Worm (Caenorhabditis elegans) whole organism, L2 larva: Measurements from ENCODE around the gene srt-12.
"Not testable (repeated sequence)": the region's sequence is repeated elsewhere in the genome, so short reads cannot be mapped to it uniquely, and the experiment has no call there.

Experiments used
- C34F6.9 ChIP-seq: fragments of 150-350 bp; optimal IDR thresholded peaks from 2 replicates; lab custom pipeline; 2014; ENCODE audit warnings: missing biosample characterization, missing genetic modification characterization
- F13H6.1 ChIP-seq: sonication (generic microtip); optimal IDR thresholded peaks from 2 replicates; lab custom pipeline; 2016; ENCODE audit warnings: missing genetic modification characterization, missing compliant biosample characterization
- R02D3.7 ChIP-seq: fragments of 150-350 bp; optimal IDR thresholded peaks from 2 replicates; lab custom pipeline; 2014; ENCODE audit warnings: missing biosample characterization, missing genetic modification characterization
- ceh-16 ChIP-seq: fragments of 150-350 bp; optimal IDR thresholded peaks from 2 replicates; lab custom pipeline; 2014; ENCODE audit warnings: missing biosample characterization, missing genetic modification characterization
- crh-2 ChIP-seq: sonication (generic microtip); optimal IDR thresholded peaks from 2 replicates; lab custom pipeline; 2017; ENCODE audit warnings: missing biosample characterization, missing genetic modification characterization
- dmd-4 ChIP-seq: sonication (generic microtip); optimal IDR thresholded peaks from 2 replicates; lab custom pipeline; 2017; ENCODE audit warnings: missing biosample characterization, missing genetic modification characterization
- egl-27 ChIP-seq: sonication (generic microtip); optimal IDR thresholded peaks from 3 replicates; lab custom pipeline; 2017; ENCODE audit warnings: missing biosample characterization, missing genetic modification reagents, missing genetic modification characterization
- elt-1 ChIP-seq: fragments of 150-350 bp; optimal IDR thresholded peaks from 2 replicates; lab custom pipeline; 2014; ENCODE audit warnings: missing biosample characterization, missing genetic modification characterization
- elt-3 ChIP-seq: sonication (generic microtip); optimal IDR thresholded peaks from 2 replicates; lab custom pipeline; 2017; ENCODE audit warnings: missing biosample characterization, missing genetic modification characterization
- lsy-2 ChIP-seq, 2 experiments: fragments of 150-350 bp in 1 of 2; sonication (generic microtip) in 1 of 2; optimal IDR thresholded peaks; 2 replicates each; lab custom pipeline; 2014 to 2017; ENCODE audit warnings: missing biosample characterization in 2 of 2, missing genetic modification characterization in 2 of 2
- mab-5 ChIP-seq: fragments of 150-350 bp; optimal IDR thresholded peaks from 2 replicates; lab custom pipeline; 2014; ENCODE audit warnings: missing biosample characterization, missing genetic modification characterization
- mbf-1 ChIP-seq: sonication (generic microtip); optimal IDR thresholded peaks from 2 replicates; lab custom pipeline; 2017; ENCODE audit warnings: missing biosample characterization, missing genetic modification characterization
- mdl-1 ChIP-seq, 2 experiments: fragments of 150-350 bp in 1 of 2; sonication (generic microtip) in 1 of 2; optimal IDR thresholded peaks; 2 replicates each; lab custom pipeline; 2017; ENCODE audit warnings: missing biosample characterization in 2 of 2, missing genetic modification characterization in 2 of 2
- nhr-10 ChIP-seq: sonication (generic microtip); optimal IDR thresholded peaks from 2 replicates; lab custom pipeline; 2017; ENCODE audit warnings: missing biosample characterization, missing genetic modification characterization
- nhr-11 ChIP-seq: fragments of 150-350 bp; optimal IDR thresholded peaks from 2 replicates; lab custom pipeline; 2014; ENCODE audit warnings: missing biosample characterization, missing genetic modification characterization
- nhr-12 ChIP-seq: fragments of 150-350 bp; optimal IDR thresholded peaks from 2 replicates; lab custom pipeline; 2014; ENCODE audit warnings: missing biosample characterization, missing genetic modification characterization
- nhr-129 ChIP-seq: fragments of 150-350 bp; optimal IDR thresholded peaks from 2 replicates; lab custom pipeline; 2014; ENCODE audit warnings: missing biosample characterization, missing genetic modification characterization
- nhr-23 ChIP-seq: fragments of 150-350 bp; optimal IDR thresholded peaks from 2 replicates; lab custom pipeline; 2014; ENCODE audit warnings: missing biosample characterization, missing genetic modification reagents, missing genetic modification characterization
- nhr-237 ChIP-seq: fragments of 150-350 bp; optimal IDR thresholded peaks from 2 replicates; lab custom pipeline; 2014; ENCODE audit warnings: missing biosample characterization, missing genetic modification characterization
- nhr-6 ChIP-seq: fragments of 150-350 bp; optimal IDR thresholded peaks from 2 replicates; lab custom pipeline; 2014; ENCODE audit warnings: missing biosample characterization, missing genetic modification characterization
- skn-1 ChIP-seq: sonication (generic microtip); optimal IDR thresholded peaks from 2 replicates; lab custom pipeline; 2017; ENCODE audit warnings: missing biosample characterization, missing genetic modification characterization
- sma-3 ChIP-seq: sonication (generic microtip); optimal IDR thresholded peaks from 2 replicates; lab custom pipeline; 2016; ENCODE audit warnings: missing genetic modification reagents, missing genetic modification characterization, missing compliant biosample characterization
- sma-9 ChIP-seq, 2 experiments: fragments of 150-350 bp in 1 of 2; sonication (generic microtip) in 1 of 2; optimal IDR thresholded peaks; 2 replicates each; lab custom pipeline; 2014 to 2016; ENCODE audit warnings: missing genetic modification characterization in 2 of 2, mild to moderate bottlenecking in 1 of 2, missing biosample characterization in 1 of 2, missing compliant biosample characterization in 1 of 2, missing genetic modification reagents in 1 of 2, moderate library complexity in 1 of 2
- snpc-4 ChIP-seq: fragments of 150-350 bp; optimal IDR thresholded peaks from 2 replicates; lab custom pipeline; 2014; ENCODE audit warnings: missing biosample characterization, missing genetic modification characterization
- unc-55 ChIP-seq: fragments of 150-350 bp; sonication (generic microtip); optimal IDR thresholded peaks from 3 replicates; lab custom pipeline; 2014; ENCODE audit warnings: missing biosample characterization, missing genetic modification reagents, missing genetic modification characterization
- unc-62 ChIP-seq: fragments of 150-350 bp; optimal IDR thresholded peaks from 2 replicates; lab custom pipeline; 2014; ENCODE audit warnings: missing biosample characterization, missing genetic modification reagents, missing genetic modification characterization

The srt-12 gene

DNA sequence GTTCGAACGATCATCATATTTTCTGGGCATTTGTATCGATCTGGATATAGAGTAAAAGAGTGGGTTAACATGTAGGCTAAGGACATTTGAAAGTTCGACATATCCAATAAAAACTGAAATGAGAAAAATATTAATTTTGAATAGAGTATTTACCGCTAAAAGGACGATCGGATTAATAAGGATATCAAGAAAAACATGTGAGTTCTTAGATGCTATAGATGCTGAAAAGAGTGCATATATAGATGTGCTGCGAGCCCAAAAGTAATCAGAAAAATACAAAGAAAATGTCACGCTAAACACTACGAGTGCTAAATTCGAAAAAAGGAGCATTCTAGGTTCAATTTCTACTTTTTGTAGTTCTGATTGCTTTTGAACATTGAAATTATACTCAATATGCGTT, at the start of gene srt-12:
srt-12 (minus strand) TSS at position 101 of the 400 bp plus-strand sequence.
- TF ChIP-seq sma-3 (GFP tag; lab: Kevin White, UChicago): no peak
- TF ChIP-seq, all 48 proteins: peak for 0

DNA sequence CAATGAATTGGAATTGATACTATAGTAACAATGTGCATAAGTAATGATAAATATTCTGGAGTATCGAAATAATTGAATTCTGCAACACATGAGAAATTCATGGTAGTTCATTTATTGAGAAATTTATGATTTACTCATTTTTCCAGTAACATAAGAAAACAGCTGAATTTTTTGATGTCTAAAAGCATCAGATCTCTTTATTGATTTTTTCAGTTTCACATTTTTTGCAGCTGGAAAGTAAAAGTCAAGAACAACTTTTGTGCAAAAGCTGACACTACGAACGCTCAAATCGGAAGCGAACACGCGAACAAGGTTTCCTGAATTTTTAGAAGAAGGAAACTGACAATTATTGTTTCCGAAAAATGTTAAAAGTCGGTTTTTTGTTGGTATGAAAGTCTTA, 47.8 kb upstream of the srt-12 start, which contains the start of gene srh-193:
srh-193 (minus strand) TSS at position 101 of the 400 bp plus-strand sequence.
- TF ChIP-seq mdl-1 (tag; optimal IDR thresholded peaks at IDR 0.05; lab: Kevin White, UChicago); lsy-2 (tag; optimal IDR thresholded peaks at IDR 0.05; lab: Kevin White, UChicago); nhr-23 (tag; lab: Kevin White, UChicago): not testable (repeated sequence)
- TF ChIP-seq, all 48 proteins: peak for 0; not testable (repeated sequence) for 48

DNA sequence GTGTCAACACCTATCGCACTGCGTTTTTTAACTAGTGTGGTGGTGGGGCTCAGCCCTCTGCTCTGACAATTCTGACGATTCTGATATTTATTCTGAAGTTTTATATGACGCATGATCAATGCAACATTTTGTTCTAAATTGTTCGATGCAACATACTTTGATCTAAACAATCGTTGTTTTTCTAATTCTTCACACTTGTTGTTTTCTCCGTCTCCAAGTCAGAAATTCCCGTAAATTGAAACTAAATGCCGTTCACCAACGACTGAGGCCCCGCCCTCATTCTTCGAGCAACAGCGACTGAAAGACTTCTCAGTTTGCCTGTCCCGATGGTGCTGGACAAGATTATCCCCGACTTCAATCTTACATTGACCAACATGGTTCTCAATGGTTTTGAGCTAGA, 42.4 kb upstream of the srt-12 start, which contains the start of gene srt-19:
srt-19 (plus strand) TSS at position 301 of the 400 bp plus-strand sequence.
- not testable (repeated sequence) for TF ChIP-seq dmd-4; nhr-6 (tag; lab: Kevin White, UChicago); snpc-4 (tag; lab: Kevin White, UChicago)

DNA sequence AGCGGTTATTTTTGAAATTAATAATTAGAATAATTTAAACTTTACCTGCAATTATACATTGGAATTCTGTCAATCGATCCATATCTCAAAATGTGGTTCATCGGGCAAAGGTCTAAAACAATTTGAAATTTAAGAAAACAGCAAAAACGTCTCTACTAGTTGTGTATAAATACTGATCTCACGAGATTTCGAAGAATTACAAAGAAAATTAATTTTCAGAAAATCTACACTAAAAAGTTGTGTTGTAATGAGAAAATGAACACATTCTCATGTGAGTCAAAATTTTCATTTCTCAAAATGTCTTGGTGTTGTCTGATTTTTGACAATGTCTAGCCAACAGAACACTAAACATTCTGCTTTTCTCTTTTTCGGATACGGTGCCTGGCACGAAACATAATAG, 39.4 kb upstream of the srt-12 start, which contains the start of gene srt-37:
srt-37 (minus strand) TSS at position 101 of the 400 bp plus-strand sequence.
- not testable (repeated sequence) for TF ChIP-seq skn-1 (tag; lab: Kevin White, UChicago); sma-9 (GFP tag; optimal IDR thresholded peaks at IDR 0.05; lab: Kevin White, UChicago); sma-9 (tag; optimal IDR thresholded peaks at IDR 0.05; lab: Kevin White, UChicago); ceh-16 (tag; lab: Kevin White, UChicago)

DNA sequence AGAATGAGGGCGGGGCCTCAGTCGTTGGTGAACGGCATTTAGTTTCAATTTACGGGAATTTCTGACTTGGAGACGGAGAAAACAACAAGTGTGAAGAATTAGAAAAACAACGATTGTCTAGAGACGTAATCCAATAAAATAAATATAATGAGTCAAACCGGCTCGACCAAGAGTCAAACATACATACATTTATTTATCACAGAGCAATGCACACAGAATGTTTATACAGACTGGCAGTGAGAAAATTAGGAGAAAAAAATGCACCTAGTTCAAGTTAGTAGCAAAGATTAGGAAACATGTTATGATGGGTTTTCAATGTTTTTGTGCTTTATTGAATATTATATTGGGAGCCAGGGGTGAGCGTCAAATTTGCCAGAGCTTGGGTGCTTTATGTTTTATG, 36.4 kb upstream of the srt-12 start, which contains the start of gene srt-20:
srt-20 (minus strand) TSS at position 101 of the 400 bp plus-strand sequence.
- not testable (repeated sequence) for TF ChIP-seq dmd-4; R02D3.7 (tag; lab: Kevin White, UChicago); mab-5 (tag; lab: Kevin White, UChicago)

DNA sequence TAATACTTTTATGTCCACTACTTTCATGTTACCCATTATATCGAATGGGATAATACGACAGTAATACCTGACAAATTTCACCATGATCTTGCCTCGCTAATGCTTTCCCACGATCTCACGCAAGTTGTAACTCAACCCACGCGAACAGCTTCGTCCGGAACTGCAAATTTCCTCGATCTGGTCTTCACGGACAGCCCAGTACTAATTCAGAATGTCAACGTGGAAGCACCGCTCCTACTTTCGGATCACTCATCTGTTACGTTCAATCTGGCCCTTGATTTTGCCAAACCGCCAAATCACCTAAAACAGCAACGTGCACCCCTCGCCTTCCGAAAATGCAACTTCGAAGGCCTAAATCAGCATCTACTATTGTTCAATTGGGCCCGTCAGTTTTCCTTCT, 31.0 kb upstream of the srt-12 start:
- no peak for TF ChIP-seq F13H6.1 (tag; lab: Kevin White, UChicago)
- no peak for TF ChIP-seq C34F6.9 (tag; lab: Kevin White, UChicago)
- TF ChIP-seq elt-3 (tag; lab: Kevin White, UChicago): no peak

DNA sequence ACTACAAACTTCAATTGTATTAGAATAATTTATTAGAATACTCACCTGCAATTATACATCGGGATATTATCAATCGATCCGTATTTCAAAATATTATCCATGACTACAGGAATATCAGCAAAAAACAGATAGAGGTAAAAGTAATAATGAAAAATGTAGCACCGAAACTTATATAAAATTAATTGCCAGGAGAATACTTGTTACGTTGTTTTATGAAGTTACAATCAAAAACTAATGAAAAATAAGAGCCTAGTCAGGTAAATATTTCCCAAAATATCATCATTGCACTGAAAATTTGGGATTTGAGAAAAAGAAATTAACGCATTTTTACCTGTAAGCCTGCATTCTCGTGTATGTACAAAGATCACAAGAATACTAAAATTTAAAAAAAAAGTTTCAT, 28.9 kb upstream of the srt-12 start, which contains the start of gene srt-38:
srt-38 (minus strand) TSS at position 101 of the 400 bp plus-strand sequence.
- not testable (repeated sequence) for TF ChIP-seq nhr-11 (tag; lab: Kevin White, UChicago); unc-55 (GFP tag; lab: Kevin White, UChicago); nhr-10 (tag; lab: Kevin White, UChicago)

DNA sequence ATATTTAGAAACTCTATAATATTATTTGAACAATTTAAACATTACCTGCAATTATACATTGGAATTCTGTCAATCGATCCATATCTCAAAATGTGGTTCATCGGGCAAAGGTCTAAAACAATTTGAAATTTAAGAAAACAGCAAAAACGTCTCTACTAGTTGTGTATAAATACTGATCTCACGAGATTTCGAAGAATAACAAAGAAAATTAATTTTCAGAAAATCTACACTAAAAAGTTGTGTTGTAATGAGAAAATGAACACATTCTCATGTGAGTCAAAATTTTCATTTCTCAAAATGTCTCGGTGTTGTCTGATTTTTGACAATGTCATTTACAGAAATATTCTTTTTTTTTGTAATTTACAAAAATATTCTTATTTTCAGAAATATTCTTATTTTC, 25.9 kb upstream of the srt-12 start, which contains the start of gene srt-36:
srt-36 (minus strand) TSS at position 101 of the 400 bp plus-strand sequence.
- TF ChIP-seq F13H6.1 (tag; lab: Kevin White, UChicago); nhr-237; nhr-12 (tag; lab: Kevin White, UChicago): not testable (repeated sequence)

DNA sequence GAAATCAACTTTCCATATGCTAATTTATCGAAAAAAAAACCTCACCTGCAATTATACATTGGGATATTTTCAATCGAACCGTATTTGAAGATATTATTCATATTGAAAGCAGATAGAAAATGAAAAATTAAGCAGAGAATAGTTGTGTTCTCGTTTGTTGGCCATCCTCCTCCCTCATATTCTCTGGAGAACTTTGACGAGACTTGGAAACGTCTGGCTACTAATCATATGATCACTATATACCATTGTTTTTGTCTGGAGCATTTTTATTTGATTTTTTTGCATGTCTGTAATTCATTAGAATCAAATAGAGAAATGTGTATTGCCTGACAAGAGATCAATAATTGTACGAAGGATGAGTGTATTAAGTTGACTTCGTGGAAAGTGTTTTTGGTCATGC, 22.2 kb upstream of the srt-12 start, which contains the start of gene srt-35:
srt-35 (minus strand) TSS at position 101 of the 400 bp plus-strand sequence.
- TF ChIP-seq nhr-129 (tag; lab: Kevin White, UChicago) (no peak), crh-2 (no peak), unc-62 (GFP tag; lab: Kevin White, UChicago) (no peak), elt-1 (tag; lab: Kevin White, UChicago) (no peak), nhr-12 (tag; lab: Kevin White, UChicago) (no peak), egl-27 (tag; lab: Kevin White, UChicago) (no peak), mbf-1 (tag; lab: Kevin White, UChicago) (no peak)
